Fruit fly (Drosophila melanogaster) whole organism, embryonic: ENCODE results near the gene CG14244.
A peak's percentile ranks its signal among the peaks of the same experiment; 100 is the strongest.

Experiments
- ATbp ChIP-seq: fragments of 200-800 bp; sonication (Bioruptor generic); optimal IDR thresholded peaks from 2 replicates; lab custom pipeline; 2017; ENCODE audit warnings: missing biosample characterization, mild to moderate bottlenecking, missing genetic modification characterization, missing genetic modification reagents
- Asciz ChIP-seq: fragments of 200-800 bp; sonication (Bioruptor generic); optimal IDR thresholded peaks from 2 replicates; lab custom pipeline; 2017; ENCODE audit warnings: missing biosample characterization, mild to moderate bottlenecking, missing genetic modification characterization, missing genetic modification reagents
- Awh ChIP-seq: fragments of 200-800 bp; sonication (Bioruptor generic); IDR thresholded peaks from 2 replicates; pipeline ENCODE4, ENCODE4 v1.3.6; 2022; ENCODE audit warnings: missing biosample characterization, missing genetic modification characterization
- CG10462 ChIP-seq: fragments of 200-800 bp; sonication (Bioruptor generic); optimal IDR thresholded peaks from 2 replicates; lab custom pipeline; 2016; ENCODE audit warnings: missing biosample characterization, missing genetic modification characterization
- CG13624 ChIP-seq: fragments of 200-800 bp; sonication (Bioruptor generic); optimal IDR thresholded peaks from 2 replicates; lab custom pipeline; 2016; ENCODE audit warnings: missing biosample characterization, missing genetic modification characterization
- CG14014 ChIP-seq: fragments of 200-800 bp; sonication (Bioruptor generic); IDR thresholded peaks from 2 replicates; pipeline ENCODE4 v1.3.6; 2022; ENCODE audit warnings: missing biosample characterization, missing genetic modification characterization
- CG15073 ChIP-seq: fragments of 200-800 bp; sonication (Bioruptor generic); optimal IDR thresholded peaks from 2 replicates; lab custom pipeline; 2016; ENCODE audit warnings: missing biosample characterization, missing genetic modification characterization
- CG15269 ChIP-seq: fragments of 200-800 bp; sonication (Bioruptor generic); optimal IDR thresholded peaks from 2 replicates; lab custom pipeline; 2018; ENCODE audit warnings: missing biosample characterization, mild to moderate bottlenecking, missing genetic modification characterization, moderate library complexity
- CG15514 ChIP-seq: fragments of 200-800 bp; sonication (Bioruptor generic); optimal IDR thresholded peaks from 3 replicates; lab custom pipeline; 2017; ENCODE audit warnings: missing biosample characterization, missing genetic modification characterization, mild to moderate bottlenecking, moderate library complexity, missing genetic modification reagents
- CG17359 ChIP-seq: fragments of 200-800 bp; sonication (Bioruptor generic); optimal IDR thresholded peaks from 3 replicates; lab custom pipeline; 2018; ENCODE audit warnings: missing biosample characterization, mild to moderate bottlenecking, missing genetic modification characterization, moderate library complexity
- CG18599 ChIP-seq: fragments of 200-800 bp; sonication (Bioruptor generic); optimal IDR thresholded peaks from 3 replicates; lab custom pipeline; 2017; ENCODE audit warnings: missing biosample characterization, missing genetic modification characterization, mild to moderate bottlenecking, moderate library complexity, missing genetic modification reagents
- CG2678 ChIP-seq: fragments of 200-800 bp; sonication (Bioruptor generic); optimal IDR thresholded peaks from 3 replicates; lab custom pipeline; 2019; ENCODE audit warnings: missing biosample characterization, mild to moderate bottlenecking, missing genetic modification characterization, moderate library complexity
- CG3065 ChIP-seq: fragments of 200-800 bp; sonication (Bioruptor generic); optimal IDR thresholded peaks from 2 replicates; lab custom pipeline; 2016; ENCODE audit warnings: missing biosample characterization, missing genetic modification characterization
- CG6175 ChIP-seq: fragments of 200-800 bp; sonication (Bioruptor generic); IDR thresholded peaks from 3 replicates; pipeline ENCODE4 v1.3.6; 2022; ENCODE audit warnings: missing biosample characterization, missing genetic modification characterization
- CG6272 ChIP-seq: fragments of 200-800 bp; sonication (Bioruptor generic); IDR thresholded peaks from 2 replicates; pipeline ENCODE4 v1.3.6; 2022; ENCODE audit warnings: missing biosample characterization, missing genetic modification characterization
- CG6683 ChIP-seq: fragments of 200-800 bp; sonication (Bioruptor generic); optimal IDR thresholded peaks from 2 replicates; lab custom pipeline; 2017; ENCODE audit warnings: missing biosample characterization, mild to moderate bottlenecking, missing genetic modification characterization, missing genetic modification reagents
- CG6854 ChIP-seq: fragments of 200-800 bp; sonication (Bioruptor generic); optimal IDR thresholded peaks from 3 replicates; lab custom pipeline; 2017; ENCODE audit warnings: missing biosample characterization, mild to moderate bottlenecking, missing genetic modification characterization
- CG7839 ChIP-seq: fragments of 200-800 bp; sonication (Bioruptor generic); optimal IDR thresholded peaks from 3 replicates; lab custom pipeline; 2018; ENCODE audit warnings: missing biosample characterization, mild to moderate bottlenecking, missing genetic modification characterization, moderate library complexity
- CHES-1-like ChIP-seq: fragments of 200-800 bp; sonication (Bioruptor generic); optimal IDR thresholded peaks from 2 replicates; lab custom pipeline; 2016; ENCODE audit warnings: missing biosample characterization, missing genetic modification characterization
- Dad ChIP-seq: fragments of 200-800 bp; sonication (Bioruptor generic); optimal IDR thresholded peaks from 3 replicates; lab custom pipeline; 2016; ENCODE audit warnings: missing biosample characterization, missing genetic modification characterization
- Deaf1 ChIP-seq: fragments of 200-800 bp; optimal IDR thresholded peaks from 3 replicates; lab custom pipeline; 2019; ENCODE audit warnings: missing biosample characterization, mild to moderate bottlenecking, missing genetic modification characterization, moderate library complexity
- Dip2 ChIP-seq: fragments of 200-800 bp; sonication (Bioruptor generic); IDR thresholded peaks from 2 replicates; pipeline ENCODE4 v1.3.6; 2022; ENCODE audit warnings: missing biosample characterization, missing genetic modification characterization
- Doc2 ChIP-seq: fragments of 200-800 bp; sonication (Bioruptor generic); IDR thresholded peaks from 2 replicates; pipeline ENCODE4 v1.3.6; 2022; ENCODE audit warnings: missing biosample characterization, missing genetic modification characterization
- Drgx ChIP-seq: fragments of 200-800 bp; sonication (Bioruptor generic); IDR thresholded peaks from 2 replicates; pipeline ENCODE4 v1.3.6; 2022; ENCODE audit warnings: missing biosample characterization, missing genetic modification characterization
- Hr78 ChIP-seq, 2 experiments: fragments of 200-800 bp in 1 of 2; fragments of >200 bp in 1 of 2; sonication (Bioruptor generic) in 1 of 2; optimal IDR thresholded peaks; 2 replicates each; lab custom pipeline; 2017 to 2019; ENCODE audit warnings: missing biosample characterization in 2 of 2, missing genetic modification characterization in 2 of 2, mild to moderate bottlenecking in 1 of 2, moderate library complexity in 1 of 2
- Lim3 ChIP-seq: fragments of 200-800 bp; sonication (Bioruptor generic); IDR thresholded peaks from 2 replicates; pipeline ENCODE4 v1.3.6; 2022; ENCODE audit warnings: missing biosample characterization, missing genetic modification characterization
- Oli ChIP-seq: fragments of 200-800 bp; sonication (Bioruptor generic); optimal IDR thresholded peaks from 2 replicates; lab custom pipeline; 2018; ENCODE audit warnings: missing biosample characterization, mild to moderate bottlenecking, missing genetic modification characterization, moderate library complexity
- YL-1 ChIP-seq: fragments of 200-800 bp; sonication (Bioruptor generic); optimal IDR thresholded peaks from 3 replicates; lab custom pipeline; 2017; ENCODE audit warnings: missing biosample characterization, mild to moderate bottlenecking, missing genetic modification characterization
- abd-A ChIP-seq: fragments of 200-800 bp; sonication (Bioruptor generic); optimal IDR thresholded peaks from 3 replicates; lab custom pipeline; 2019; ENCODE audit warnings: missing biosample characterization, mild to moderate bottlenecking, missing genetic modification characterization, moderate library complexity
- aop ChIP-seq: fragments of 200-800 bp; sonication (Bioruptor generic); IDR thresholded peaks from 2 replicates; pipeline ENCODE4 v1.3.6; 2022; ENCODE audit warnings: missing biosample characterization, missing genetic modification characterization
- btn ChIP-seq: fragments of 200-800 bp; sonication (Bioruptor generic); optimal IDR thresholded peaks from 2 replicates; lab custom pipeline; 2016; ENCODE audit warnings: missing biosample characterization, missing genetic modification characterization
- chn ChIP-seq: fragments of 200-800 bp; sonication (Bioruptor generic); optimal IDR thresholded peaks from 2 replicates; lab custom pipeline; 2016; ENCODE audit warnings: missing biosample characterization, missing genetic modification characterization
- corto ChIP-seq: fragments of 200-800 bp; sonication (Bioruptor generic); optimal IDR thresholded peaks from 2 replicates; lab custom pipeline; 2016; ENCODE audit warnings: missing biosample characterization, mild to moderate bottlenecking, missing genetic modification characterization, moderate library complexity
- crol ChIP-seq: fragments of 200-800 bp; sonication (Bioruptor generic); IDR thresholded peaks from 2 replicates; pipeline ENCODE4 v1.3.6; 2022; ENCODE audit warnings: missing biosample characterization, missing genetic modification characterization
- dimm ChIP-seq: fragments of 200-800 bp; sonication (Bioruptor generic); IDR thresholded peaks from 2 replicates; pipeline ENCODE4 v1.3.6; 2022; ENCODE audit warnings: missing biosample characterization, missing genetic modification characterization
- dmrt99B ChIP-seq: fragments of 200-800 bp; sonication (Bioruptor generic); optimal IDR thresholded peaks from 2 replicates; lab custom pipeline; 2018; ENCODE audit warnings: missing biosample characterization, mild to moderate bottlenecking, missing genetic modification characterization, moderate library complexity
- jing ChIP-seq: fragments of 200-800 bp; sonication (Bioruptor generic); optimal IDR thresholded peaks from 2 replicates; lab custom pipeline; 2018; ENCODE audit warnings: missing biosample characterization, mild to moderate bottlenecking, missing genetic modification characterization
- lab ChIP-seq: fragments of 200-800 bp; sonication (Bioruptor generic); optimal IDR thresholded peaks from 3 replicates; lab custom pipeline; 2017; ENCODE audit warnings: missing biosample characterization, missing genetic modification characterization, mild to moderate bottlenecking, moderate library complexity, missing genetic modification reagents
- pzg ChIP-seq: fragments of 200-800 bp; sonication (Bioruptor generic); optimal IDR thresholded peaks from 3 replicates; lab custom pipeline; 2018; ENCODE audit warnings: missing biosample characterization, mild to moderate bottlenecking, missing genetic modification characterization, moderate library complexity
- row ChIP-seq: fragments of 200-800 bp; sonication (Bioruptor generic); IDR thresholded peaks from 3 replicates; pipeline ENCODE4 v1.3.6; 2022; ENCODE audit warnings: missing biosample characterization, missing genetic modification characterization
- sens ChIP-seq: fragments of 200-800 bp; sonication (Bioruptor generic); peaks from one replicate; lab custom pipeline; 2016; ENCODE audit warnings: missing biosample characterization, missing genetic modification characterization
- seq ChIP-seq: fragments of 200-800 bp; sonication (Bioruptor generic); IDR thresholded peaks from 2 replicates; pipeline ENCODE4 v1.3.6; 2022; ENCODE audit warnings: missing biosample characterization, missing genetic modification characterization
- sisA ChIP-seq: fragments of 200-800 bp; sonication (Bioruptor generic); IDR thresholded peaks from 2 replicates; pipeline ENCODE4 v1.3.6; 2022; ENCODE audit warnings: missing biosample characterization, missing genetic modification characterization
- slbo ChIP-seq: fragments of 200-800 bp; sonication (Bioruptor generic); IDR thresholded peaks from 2 replicates; pipeline ENCODE4 v1.3.6; 2022; ENCODE audit warnings: missing biosample characterization, missing genetic modification characterization
- trem ChIP-seq: fragments of 200-800 bp; optimal IDR thresholded peaks from 3 replicates; lab custom pipeline; 2019; ENCODE audit warnings: missing biosample characterization, mild to moderate bottlenecking, missing genetic modification characterization, moderate library complexity
- z ChIP-seq: fragments of 200-800 bp; sonication (Bioruptor generic); IDR thresholded peaks from 3 replicates; pipeline ENCODE4 v1.3.6; 2022; ENCODE audit warnings: missing biosample characterization, missing genetic modification characterization

Gene CG14244

dm6 chr3R:26700125-26700524, 25.8 kb upstream of the CG14244 start (continued):
- TF ChIP-seq CG15269 (tag; lab: Kevin White, UChicago) (no peak), CG3065 (GFP tag; lab: Kevin White, UChicago) (no peak), Lim3 (GFP tag; lab: Robert Waterston, UW) (no peak), ATbp (GFP tag; lab: Kevin White, UChicago) (no peak), sens (GFP tag; lab: Kevin White, UChicago) (peak; percentile 28), corto (no peak), Dip2 (GFP tag; lab: Robert Waterston, UW) (no peak), slbo (GFP tag; lab: Robert Waterston, UW) (0 out of 2 replicates have a peak, but pooled peaks have one; percentile 24), YL-1 (no peak), abd-A (no peak), row (GFP tag; lab: Robert Waterston, UW) (peak; percentile 42; the same call in 1 of the 3 replicates), chn (no peak), seq (GFP tag; lab: Robert Waterston, UW) (no peak), CG14014 (GFP tag; lab: Robert Waterston, UW) (no peak), CG15073 (GFP tag; lab: Kevin White, UChicago) (no peak), z (GFP tag; lab: Robert Waterston, UW) (no peak), Doc2 (GFP tag; lab: Robert Waterston, UW) (no peak), CG7839 (tag; lab: Kevin White, UChicago) (no peak), CHES-1-like (GFP tag; lab: Kevin White, UChicago) (no peak), dmrt99B (tag; lab: Kevin White, UChicago) (peak; percentile 34), CG18599 (GFP tag; lab: Kevin White, UChicago) (peak; percentile 64), trem (no peak), CG6683 (GFP tag; lab: Kevin White, UChicago) (no peak), CG6854 (GFP tag; lab: Kevin White, UChicago) (no peak), Oli (tag; lab: Kevin White, UChicago) (no peak), btn (GFP tag; lab: Kevin White, UChicago) (no peak), CG15514 (GFP tag; lab: Kevin White, UChicago) (peak; percentile 28), aop (GFP tag; lab: Robert Waterston, UW) (no peak), CG6272 (GFP tag; lab: Robert Waterston, UW) (no peak), Hr78 (GFP tag; optimal IDR thresholded peaks at IDR 0.05; lab: Kevin White, UChicago) (no peak), lab (GFP tag; lab: Kevin White, UChicago) (peak; percentile 59), Drgx (GFP tag; lab: Robert Waterston, UW) (no peak), CG17359 (tag; lab: Kevin White, UChicago) (peak; percentile 12), CG13624 (GFP tag; lab: Kevin White, UChicago) (no peak), Awh (GFP tag; lab: Robert Waterston, UW) (no peak), CG2678 (tag; lab: Kevin White, UChicago) (peak; percentile 28), jing (GFP tag; lab: Kevin White, UChicago) (no peak), Asciz (GFP tag; lab: Kevin White, UChicago) (no peak), sisA (GFP tag; lab: Robert Waterston, UW) (peak; percentile 8; the same call in 1 of the 2 replicates), dimm (GFP tag; lab: Robert Waterston, UW) (no peak), Dad (GFP tag; lab: Kevin White, UChicago) (no peak), CG6175 (GFP tag; lab: Robert Waterston, UW) (no peak), Deaf1 (no peak), crol (GFP tag; lab: Robert Waterston, UW) (no peak), CG10462 (GFP tag; lab: Kevin White, UChicago) (no peak), pzg (GFP tag; lab: Kevin White, UChicago) (no peak)
